Fruit fly (Drosophila melanogaster) whole organism, wandering third instar larva: ENCODE data around the gene CG12729.

ENCODE experiments used
- Abd-B ChIP-seq: fragments of >200 bp; optimal IDR thresholded peaks from 2 replicates; lab custom pipeline; 2017; ENCODE audit warnings: missing biosample characterization, missing genetic modification characterization
- CG32264 ChIP-seq: fragments of 200-800 bp; sonication (Bioruptor generic); optimal IDR thresholded peaks from 2 replicates; lab custom pipeline; 2016; ENCODE audit warnings: missing biosample characterization, missing genetic modification characterization
- CG9705 ChIP-seq: fragments of 200-800 bp; sonication (Bioruptor generic); optimal IDR thresholded peaks from 2 replicates; lab custom pipeline; 2018; ENCODE audit warnings: missing biosample characterization, mild to moderate bottlenecking, missing genetic modification characterization
- Dif ChIP-seq: fragments of 200-275, 200-300 bp; sonication (Bioruptor generic); optimal IDR thresholded peaks from 2 replicates; lab custom pipeline; 2018; ENCODE audit warnings: missing biosample characterization, missing genetic modification characterization; ENCODE audit not compliant: partially characterized antibody
- GATAd ChIP-seq: sonication (Bioruptor generic); optimal IDR thresholded peaks from 2 replicates; lab custom pipeline; 2016; ENCODE audit warnings: missing biosample characterization, missing genetic modification characterization
- HLH106 ChIP-seq: fragments of 200-800 bp; optimal IDR thresholded peaks from 3 replicates; lab custom pipeline; 2019; ENCODE audit warnings: missing biosample characterization, mild to moderate bottlenecking, missing genetic modification characterization, moderate library complexity
- Hnf4 ChIP-seq: fragments of 200-800 bp; sonication (Bioruptor generic); optimal IDR thresholded peaks from 2 replicates; lab custom pipeline; 2016; ENCODE audit warnings: missing biosample characterization, mild to moderate bottlenecking, missing genetic modification characterization
- Hr78 ChIP-seq: fragments of >200 bp; optimal IDR thresholded peaks from 2 replicates; lab custom pipeline; 2017; ENCODE audit warnings: missing biosample characterization, missing genetic modification characterization
- Hr83 ChIP-seq: fragments of 200-300 bp; sonication (Bioruptor generic); optimal IDR thresholded peaks from 2 replicates; lab custom pipeline; 2016; ENCODE audit warnings: missing biosample characterization, mild to moderate bottlenecking, missing genetic modification characterization, moderate library complexity; ENCODE audit not compliant: poor library complexity, severe bottlenecking
- Jra ChIP-seq: sonication (Bioruptor generic); optimal IDR thresholded peaks from 2 replicates; lab custom pipeline; 2016; ENCODE audit warnings: missing biosample characterization, missing genetic modification characterization
- Mio ChIP-seq: sonication (Bioruptor generic); optimal IDR thresholded peaks from 2 replicates; lab custom pipeline; 2016; ENCODE audit warnings: missing biosample characterization, missing genetic modification characterization
- Myc ChIP-seq: fragments of >200 bp; optimal IDR thresholded peaks from 2 replicates; lab custom pipeline; 2017
- N ChIP-seq: fragments of >200 bp; optimal IDR thresholded peaks from 2 replicates; lab custom pipeline; 2018; ENCODE audit warnings: missing biosample characterization, missing external identifiers, missing genetic modification characterization
- OdsH ChIP-seq: fragments of 200-800 bp; sonication (Bioruptor generic); optimal IDR thresholded peaks from 2 replicates; lab custom pipeline; 2016; ENCODE audit warnings: missing biosample characterization, mild to moderate bottlenecking, missing genetic modification characterization
- Rel ChIP-seq, 2 experiments: fragments of 200-800 bp; sonication (Bioruptor generic) in 1 of 2; optimal IDR thresholded peaks; 2 replicates in 1 of 2; 3 replicates in 1 of 2; lab custom pipeline; 2016 to 2019; ENCODE audit warnings: mild to moderate bottlenecking in 2 of 2, missing biosample characterization in 2 of 2, missing genetic modification characterization in 2 of 2, moderate library complexity in 1 of 2
- Sp1 ChIP-seq: fragments of 200-800 bp; sonication (Bioruptor generic); optimal IDR thresholded peaks from 3 replicates; lab custom pipeline; 2019; ENCODE audit warnings: missing biosample characterization, mild to moderate bottlenecking, missing genetic modification characterization, moderate library complexity
- Vsx2 ChIP-seq: fragments of 200-300, 225-300 bp; sonication (Bioruptor generic); optimal IDR thresholded peaks from 2 replicates; lab custom pipeline; 2018; ENCODE audit warnings: missing biosample characterization, missing genetic modification characterization; ENCODE audit not compliant: partially characterized antibody
- br ChIP-seq: fragments of 200-800 bp; sonication (Bioruptor generic); optimal IDR thresholded peaks from 2 replicates; lab custom pipeline; 2016; ENCODE audit warnings: missing biosample characterization, missing genetic modification characterization
- brk ChIP-seq: fragments of 200-800 bp; sonication (Bioruptor generic); optimal IDR thresholded peaks from 2 replicates; lab custom pipeline; 2016; ENCODE audit warnings: missing biosample characterization, mild to moderate bottlenecking, missing genetic modification characterization
- dl ChIP-seq, 2 experiments: fragments of 175-275, 200-275 bp in 1 of 2; fragments of 200-275 bp in 1 of 2; sonication (Bioruptor generic); optimal IDR thresholded peaks; lab custom pipeline; 2018; ENCODE audit warnings: mild to moderate bottlenecking in 2 of 2, missing biosample characterization in 2 of 2, missing genetic modification characterization in 2 of 2, moderate library complexity in 2 of 2; ENCODE audit not compliant: partially characterized antibody in 2 of 2, insufficient read depth in 1 of 2
- dmrt93B ChIP-seq: fragments of 200-800 bp; sonication (Bioruptor generic); optimal IDR thresholded peaks from 2 replicates; lab custom pipeline; 2018; ENCODE audit warnings: missing biosample characterization, mild to moderate bottlenecking, missing genetic modification characterization
- dsf ChIP-seq: sonication (Bioruptor generic); optimal IDR thresholded peaks from 2 replicates; lab custom pipeline; 2016; ENCODE audit warnings: missing biosample characterization, missing genetic modification characterization, borderline replicate concordance
- ey ChIP-seq: fragments of 200-800 bp; sonication (Bioruptor generic); optimal IDR thresholded peaks from 2 replicates; lab custom pipeline; 2016; ENCODE audit warnings: missing biosample characterization, missing genetic modification characterization
- foxo ChIP-seq, 2 experiments: fragments of 200-800 bp; sonication (Bioruptor generic); optimal IDR thresholded peaks; 2 replicates in 1 of 2; 3 replicates in 1 of 2; lab custom pipeline; 2016 to 2017; ENCODE audit warnings: missing biosample characterization in 2 of 2, missing genetic modification characterization in 2 of 2
- fru ChIP-seq: fragments of 200-800 bp; sonication (Bioruptor generic); optimal IDR thresholded peaks from 3 replicates; lab custom pipeline; 2016; ENCODE audit warnings: missing biosample characterization, mild to moderate bottlenecking, missing genetic modification characterization
- h ChIP-seq: fragments of 200-800 bp; sonication (Bioruptor generic); optimal IDR thresholded peaks from 3 replicates; lab custom pipeline; 2016; ENCODE audit warnings: missing biosample characterization, mild to moderate bottlenecking, missing genetic modification characterization
- jim ChIP-seq: fragments of 175-275, 200-325 bp; sonication (Bioruptor generic); optimal IDR thresholded peaks from 2 replicates; lab custom pipeline; 2016; ENCODE audit warnings: missing biosample characterization, mild to moderate bottlenecking, missing genetic modification characterization
- lola ChIP-seq: fragments of >200 bp; optimal IDR thresholded peaks from 2 replicates; lab custom pipeline; 2017; ENCODE audit warnings: missing biosample characterization, missing genetic modification characterization
- pan ChIP-seq: fragments of >200 bp; optimal IDR thresholded peaks from 2 replicates; lab custom pipeline; 2017
- psq ChIP-seq: fragments of 200-800 bp; sonication (Bioruptor generic); optimal IDR thresholded peaks from 3 replicates; lab custom pipeline; 2017; ENCODE audit warnings: missing biosample characterization, mild to moderate bottlenecking, missing genetic modification characterization, moderate library complexity
- rgr ChIP-seq: fragments of 200-800 bp; sonication (Bioruptor generic); optimal IDR thresholded peaks from 3 replicates; lab custom pipeline; 2016; ENCODE audit warnings: missing biosample characterization, mild to moderate bottlenecking, missing genetic modification characterization
- sage ChIP-seq: fragments of 200-800 bp; sonication (Bioruptor generic); optimal IDR thresholded peaks from 2 replicates; lab custom pipeline; 2016; ENCODE audit warnings: missing biosample characterization, mild to moderate bottlenecking, missing genetic modification characterization
- sv ChIP-seq: fragments of 200-800 bp; sonication (Bioruptor generic); optimal IDR thresholded peaks from 3 replicates; lab custom pipeline; 2016; ENCODE audit warnings: missing biosample characterization, missing genetic modification characterization
- usp ChIP-seq: fragments of >200 bp; optimal IDR thresholded peaks from 2 replicates; lab custom pipeline; 2017; ENCODE audit warnings: missing biosample characterization, missing genetic modification characterization
- woc ChIP-seq: sonication (Bioruptor generic); optimal IDR thresholded peaks from 2 replicates; lab custom pipeline; 2016; ENCODE audit warnings: missing biosample characterization, mild to moderate bottlenecking, missing genetic modification characterization

Gene CG12729

DNA sequence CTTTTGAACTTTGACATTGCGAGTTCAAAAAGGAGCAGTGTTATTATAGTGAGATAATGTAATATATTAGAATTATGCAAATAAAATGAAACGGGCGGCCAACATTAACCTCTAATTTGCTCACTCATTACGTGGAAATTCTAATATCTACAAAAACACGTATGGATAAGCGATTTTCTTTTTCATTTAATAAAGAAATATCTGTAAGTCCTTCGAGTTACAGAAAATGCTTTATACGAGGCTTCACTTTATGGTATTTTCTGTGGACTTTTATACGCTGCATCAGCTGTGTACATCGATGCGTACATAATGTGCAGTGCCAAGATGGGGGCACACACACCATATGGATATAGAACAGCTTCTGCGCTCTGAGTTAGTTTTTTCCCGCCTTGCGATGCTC is 40.9 kb downstream of the CG12729 start:
- TF ChIP-seq sv (GFP tag; lab: Kevin White, UChicago) (no peak), woc (GFP tag; lab: Kevin White, UChicago) (no peak), Myc (lab: Kevin White, UChicago) (no peak), OdsH (GFP tag; lab: Kevin White, UChicago) (no peak), Abd-B (GFP tag; lab: Kevin White, UChicago) (no peak), jim (GFP tag; lab: Kevin White, UChicago) (no peak), usp (no peak), Hr83 (GFP tag; lab: Kevin White, UChicago) (no peak), br (GFP tag; lab: Kevin White, UChicago) (no peak), CG32264 (no peak)
- TF ChIP-seq, all 38 proteins: peak for 0

- peak; percentile 96 for TF ChIP-seq psq (GFP tag; lab: Kevin White, UChicago)
- TF ChIP-seq rgr (GFP tag; lab: Kevin White, UChicago) = peak; percentile 88
- TF ChIP-seq ey = peak; percentile 91
- TF ChIP-seq HLH106 (tag; lab: Kevin White, UChicago) = peak; percentile 85
- peak; percentile 80 for TF ChIP-seq Sp1 (GFP tag; lab: Kevin White, UChicago)
- TF ChIP-seq OdsH (GFP tag; lab: Kevin White, UChicago) = peak; percentile 90
- peak; percentile 65 for TF ChIP-seq CG32264
- no peak for TF ChIP-seq N
- TF ChIP-seq Hnf4 = peak; percentile 92
- peak; percentile 95 for TF ChIP-seq h
- TF ChIP-seq Vsx2 = peak; percentile 88
- TF ChIP-seq Jra (GFP tag; lab: Kevin White, UChicago) = peak; percentile 73
- no peak for TF ChIP-seq pan (lab: Kevin White, UChicago)
- TF ChIP-seq Rel (GFP tag; optimal IDR thresholded peaks at IDR 0.05; lab: Kevin White, UChicago) = peak; percentile 21
- peak; percentile 83 for TF ChIP-seq Rel (tag; optimal IDR thresholded peaks at IDR 0.05; lab: Kevin White, UChicago)
- TF ChIP-seq sage (GFP tag; lab: Kevin White, UChicago) = peak; percentile 64
- peak; percentile 85 for TF ChIP-seq Dif (GFP tag; lab: Kevin White, UChicago)
- TF ChIP-seq Abd-B (GFP tag; lab: Kevin White, UChicago) = no peak
- TF ChIP-seq lola (GFP tag; lab: Kevin White, UChicago) = no peak
- no peak for TF ChIP-seq sv (GFP tag; lab: Kevin White, UChicago)
- TF ChIP-seq CG9705 (GFP tag; lab: Kevin White, UChicago) = peak; percentile 67
- peak; percentile 86 for TF ChIP-seq br (GFP tag; lab: Kevin White, UChicago)
- peak; percentile 20 for TF ChIP-seq Hr83 (GFP tag; lab: Kevin White, UChicago)
- peak; percentile 72 for TF ChIP-seq dmrt93B (GFP tag; lab: Kevin White, UChicago)
- TF ChIP-seq fru (GFP tag; lab: Kevin White, UChicago) = peak; percentile 91
- peak; percentile 65 for TF ChIP-seq brk (GFP tag; lab: Kevin White, UChicago)
- TF ChIP-seq GATAd (GFP tag; lab: Kevin White, UChicago) = no peak
- TF ChIP-seq jim (GFP tag; lab: Kevin White, UChicago) = peak; percentile 34
- peak; percentile 28 to 91 for TF ChIP-seq foxo (GFP tag; optimal IDR thresholded peaks at IDR 0.05; lab: Kevin White, UChicago)
- TF ChIP-seq woc (GFP tag; lab: Kevin White, UChicago) = peak; percentile 95
- peak; percentile 86 to 87 for TF ChIP-seq dl (GFP tag; optimal IDR thresholded peaks at IDR 0.05; lab: Kevin White, UChicago; ENCODE audit: insufficient read depth in 1 of 2, partially characterized antibody in 2 of 2)
- TF ChIP-seq Hr78 (GFP tag; lab: Kevin White, UChicago) = no peak
- peak; percentile 53 for TF ChIP-seq Mio (GFP tag; lab: Kevin White, UChicago)
- no peak for TF ChIP-seq dsf
- TF ChIP-seq, all 38 proteins: peak for 25
Measured at dm6 chrX:5886764-5887555, 41.9 kb downstream of the CG12729 start.

DNA sequence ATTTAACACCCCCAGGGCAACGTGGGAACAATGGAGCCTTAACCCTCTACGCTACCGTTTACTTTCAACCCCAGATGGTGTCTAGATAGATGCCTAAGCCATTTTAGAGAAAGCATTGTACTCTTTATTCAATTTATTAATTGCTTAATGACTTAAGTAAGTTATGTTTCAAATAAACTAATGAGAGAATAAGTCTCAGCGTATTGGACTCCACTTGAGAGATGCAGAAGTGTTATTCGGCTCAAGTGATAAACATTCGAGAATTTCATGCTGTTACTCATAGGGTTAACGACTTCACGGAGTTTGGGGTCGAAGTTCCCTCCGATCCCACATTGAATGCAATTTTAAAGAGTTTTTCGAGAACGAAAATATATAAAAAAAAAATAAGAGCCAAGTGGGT is 43.2 kb downstream of the CG12729 start:
- TF ChIP-seq h (peak; percentile 31), foxo (GFP tag; optimal IDR thresholded peaks at IDR 0.05; lab: Kevin White, UChicago) (peak in 1 of 2 experiments; percentile 2), Sp1 (GFP tag; lab: Kevin White, UChicago) (peak; percentile 26), ey (no peak), HLH106 (tag; lab: Kevin White, UChicago) (peak; percentile 36), CG32264 (no peak), woc (GFP tag; lab: Kevin White, UChicago) (peak; percentile 15), usp (no peak), fru (GFP tag; lab: Kevin White, UChicago) (peak; percentile 33), GATAd (GFP tag; lab: Kevin White, UChicago) (no peak)
- TF ChIP-seq, all 38 proteins: peak for 6
